Fruit fly (Drosophila melanogaster) S2 (cell line): Measurements from ENCODE around the gene CG9519.

Experiments
- CG8478 ChIP-seq: fragments of >200 bp; optimal IDR thresholded peaks from 2 replicates; lab custom pipeline; 2018
- CTCF ChIP-seq, 2 experiments: fragments of >200 bp; optimal IDR thresholded peaks; 2 replicates each; lab custom pipeline; 2018

DNA sequence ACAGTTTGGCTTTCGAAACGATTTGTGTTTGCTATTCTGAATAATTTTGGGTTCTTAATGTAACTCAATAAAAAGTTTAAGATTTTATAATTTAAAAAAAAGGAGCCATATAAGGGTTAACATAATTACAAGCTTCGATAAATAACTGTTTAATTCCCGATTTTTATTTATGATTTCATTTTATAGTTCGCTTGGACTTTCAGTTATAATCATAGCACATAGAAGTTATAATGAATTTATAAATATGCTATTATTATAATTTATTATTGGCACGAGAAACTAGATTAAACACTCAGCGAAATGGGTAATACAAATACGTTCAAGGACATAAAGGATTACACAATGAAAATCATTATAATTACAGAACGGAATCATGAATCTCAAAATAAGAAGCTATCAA lies 19.7 kb downstream of the CG9519 start, which contains the start of gene CG14410:
- TF ChIP-seq CG8478 (lab: Kevin White, UChicago), result no peak
- no peak for TF ChIP-seq CTCF (optimal IDR thresholded peaks at IDR 0.05; lab: Kevin White, UChicago)
